Fruit fly (Drosophila melanogaster) whole organism, adult: Measurements from ENCODE around the gene twy.

ENCODE experiments used
- CG11617 ChIP-seq: fragments of 200-800 bp; sonication (Bioruptor generic); optimal IDR thresholded peaks from 2 replicates; lab custom pipeline; 2017; ENCODE audit warnings: mild to moderate bottlenecking, missing biosample characterization, missing genetic modification reagents, missing genetic modification characterization
- CG12768 ChIP-seq: fragments of 200-800 bp; sonication (Bioruptor generic); optimal IDR thresholded peaks from 2 replicates; lab custom pipeline; 2017; ENCODE audit warnings: missing biosample characterization, missing genetic modification characterization, mild to moderate bottlenecking, moderate library complexity, missing genetic modification reagents
- CG14711 ChIP-seq: fragments of 200-800 bp; sonication (Bioruptor generic); optimal IDR thresholded peaks from 2 replicates; lab custom pipeline; 2018; ENCODE audit warnings: missing biosample characterization, mild to moderate bottlenecking, missing genetic modification characterization, moderate library complexity
- CG1620 ChIP-seq: fragments of 200-800 bp; sonication (Bioruptor generic); optimal IDR thresholded peaks from 2 replicates; lab custom pipeline; 2016; ENCODE audit warnings: missing biosample characterization, missing genetic modification characterization
- CG33017 ChIP-seq: fragments of 200-800 bp; sonication (Bioruptor generic); optimal IDR thresholded peaks from 2 replicates; lab custom pipeline; 2018; ENCODE audit warnings: missing biosample characterization, mild to moderate bottlenecking, missing genetic modification characterization, moderate library complexity
- CG5204 ChIP-seq: fragments of 200-800 bp; sonication (Bioruptor generic); optimal IDR thresholded peaks from 2 replicates; lab custom pipeline; 2016; ENCODE audit warnings: missing biosample characterization, missing genetic modification characterization
- CG7045 ChIP-seq: fragments of 200-800 bp; sonication (Bioruptor generic); optimal IDR thresholded peaks from 2 replicates; lab custom pipeline; 2017; ENCODE audit warnings: missing biosample characterization, mild to moderate bottlenecking, missing genetic modification characterization
- CG7101 ChIP-seq: fragments of 200-800 bp; sonication (Bioruptor generic); optimal IDR thresholded peaks from 2 replicates; lab custom pipeline; 2018; ENCODE audit warnings: missing biosample characterization, mild to moderate bottlenecking, missing genetic modification characterization, moderate library complexity
- Clk ChIP-seq: fragments of 200-800 bp; sonication (Bioruptor generic); optimal IDR thresholded peaks from 2 replicates; lab custom pipeline; 2017; ENCODE audit warnings: missing biosample characterization, missing genetic modification characterization
- Crg-1 ChIP-seq: fragments of 200-800 bp; sonication (Bioruptor generic); optimal IDR thresholded peaks from 2 replicates; lab custom pipeline; 2016; ENCODE audit warnings: missing biosample characterization, missing genetic modification characterization
- Hr96 ChIP-seq: fragments of 200-800 bp; sonication (Bioruptor generic); optimal IDR thresholded peaks from 2 replicates; lab custom pipeline; 2016; ENCODE audit warnings: missing biosample characterization, missing genetic modification characterization
- Mnt ChIP-seq: fragments of 200-800 bp; sonication (Bioruptor generic); optimal IDR thresholded peaks from 2 replicates; lab custom pipeline; 2016; ENCODE audit warnings: missing biosample characterization, mild to moderate bottlenecking, missing genetic modification characterization
- bab1 ChIP-seq: fragments of 200-800 bp; sonication (Bioruptor generic); optimal IDR thresholded peaks from 3 replicates; lab custom pipeline; 2019; ENCODE audit warnings: missing biosample characterization, mild to moderate bottlenecking, missing genetic modification characterization, moderate library complexity
- cic ChIP-seq: fragments of 200-800 bp; sonication (Bioruptor generic); optimal IDR thresholded peaks from 2 replicates; lab custom pipeline; 2017; ENCODE audit warnings: missing biosample characterization, mild to moderate bottlenecking, missing genetic modification characterization, moderate library complexity
- cnc ChIP-seq, 2 experiments: fragments of >200 bp; optimal IDR thresholded peaks; 2 replicates each; lab custom pipeline; 2017
- kay ChIP-seq: fragments of 200-800 bp; sonication (Bioruptor generic); peaks from one replicate; lab custom pipeline; 2016; ENCODE audit warnings: missing biosample characterization, missing genetic modification characterization, borderline replicate concordance
- ovo ChIP-seq: fragments of 200-800 bp; sonication (Bioruptor generic); optimal IDR thresholded peaks from 2 replicates; lab custom pipeline; 2016; ENCODE audit warnings: missing biosample characterization, missing genetic modification characterization
- pad ChIP-seq: fragments of 200-800 bp; sonication (Bioruptor generic); optimal IDR thresholded peaks from 3 replicates; lab custom pipeline; 2017; ENCODE audit warnings: missing biosample characterization, missing genetic modification characterization, mild to moderate bottlenecking, moderate library complexity, missing genetic modification reagents
- tj ChIP-seq: fragments of 200-800 bp; sonication (Bioruptor generic); optimal IDR thresholded peaks from 3 replicates; lab custom pipeline; 2017; ENCODE audit warnings: missing biosample characterization, mild to moderate bottlenecking, missing genetic modification characterization, moderate library complexity
- toe ChIP-seq: fragments of 200-800 bp; sonication (Bioruptor generic); optimal IDR thresholded peaks from 2 replicates; lab custom pipeline; 2016; ENCODE audit warnings: missing biosample characterization, missing genetic modification characterization

Gene twy

dm6 chr3L:11828730-11829129 lies 35.6 kb upstream of the twy start, which contains the start of gene CG7264:
CG7264 (plus strand) TSS chr3L:11829030.
- TF ChIP-seq Mnt (GFP tag; lab: Kevin White, UChicago) (no peak), CG14711 (no peak), CG1620 (GFP tag; lab: Kevin White, UChicago) (no peak)

DNA sequence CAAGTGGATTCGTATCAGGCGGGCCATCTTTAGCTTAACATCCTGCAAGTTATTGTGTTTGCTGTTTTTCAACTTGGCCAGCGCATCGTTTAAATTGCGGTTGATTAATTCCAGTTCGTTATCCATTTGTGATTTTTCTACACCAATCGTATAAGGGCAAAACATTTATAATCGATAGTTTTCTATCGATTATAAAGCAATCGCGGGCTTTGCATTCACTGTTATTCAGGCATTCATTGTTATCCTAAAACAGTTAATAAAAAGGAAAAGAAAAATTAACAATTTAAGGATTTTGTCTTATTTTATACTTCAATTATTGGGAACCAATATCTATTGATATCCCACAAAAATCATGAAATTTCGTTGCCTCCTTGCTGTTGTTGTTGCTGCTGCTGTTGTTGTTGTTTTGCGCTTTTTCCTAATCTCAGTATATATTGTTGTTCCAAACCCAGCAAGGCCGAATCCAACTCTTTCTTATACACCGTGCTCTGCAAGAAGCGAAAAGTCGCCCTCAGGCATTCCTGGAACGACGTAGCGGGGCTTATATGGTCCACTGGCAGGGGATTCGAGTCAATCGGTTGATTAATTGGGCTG lies 32.6 kb upstream of the twy start, which contains the start of gene CG32095:
Gene CG32095, minus strand, starts transcription at position 173 of the 594 bp plus-strand sequence.
- TF ChIP-seq bab1 (GFP tag; lab: Kevin White, UChicago) (no peak), kay (GFP tag; lab: Kevin White, UChicago) (no peak), Hr96 (GFP tag; lab: Kevin White, UChicago) (no peak), Clk (GFP tag; lab: Kevin White, UChicago) (no peak), CG7101 (tag; lab: Kevin White, UChicago) (no peak), CG33017 (tag; lab: Kevin White, UChicago) (no peak), toe (GFP tag; lab: Kevin White, UChicago) (no peak), CG14711 (no peak), CG1620 (GFP tag; lab: Kevin White, UChicago) (no peak), CG11617 (no peak), Crg-1 (GFP tag; lab: Kevin White, UChicago) (no peak), pad (GFP tag; lab: Kevin White, UChicago) (no peak), CG12768 (GFP tag; lab: Kevin White, UChicago) (no peak)

DNA sequence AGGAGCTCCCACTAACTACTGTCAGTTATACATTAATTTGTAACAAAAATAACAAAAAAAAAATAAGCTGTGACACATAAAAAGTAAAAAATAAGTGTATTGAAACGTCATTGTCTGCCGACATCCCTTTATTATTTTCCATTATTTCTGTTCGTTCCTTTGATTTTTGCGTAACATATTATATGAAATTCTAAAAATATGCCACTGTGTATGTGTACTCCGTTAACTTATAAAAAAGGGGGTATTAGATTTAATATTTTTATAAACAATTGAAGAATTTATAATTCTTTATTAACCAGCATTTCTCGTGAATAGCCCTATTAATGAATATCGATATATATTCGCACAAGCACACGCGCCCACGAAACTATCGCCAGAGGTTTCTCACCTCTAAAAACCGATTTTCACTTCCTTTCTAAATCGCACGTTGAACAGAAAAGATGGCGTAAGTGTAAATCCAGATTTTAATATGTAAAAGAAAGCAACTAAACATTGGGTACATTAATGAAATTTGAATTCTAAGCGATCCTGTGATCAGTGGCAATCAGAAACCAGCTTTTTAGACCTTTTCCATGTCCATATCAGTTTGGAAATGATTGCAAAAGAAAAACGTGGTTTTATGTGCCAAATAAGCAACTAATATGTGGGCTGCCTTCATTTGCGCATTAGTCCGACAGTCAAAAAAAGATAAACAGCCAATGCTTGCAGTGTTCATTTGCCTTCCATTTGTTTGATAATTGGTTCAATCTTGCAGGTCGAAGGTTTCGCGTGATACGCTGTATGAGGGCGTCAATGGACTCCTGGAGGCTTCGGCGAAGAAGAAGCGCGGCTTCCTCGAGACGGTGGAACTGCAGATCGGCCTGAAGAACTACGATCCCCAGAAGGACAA lies 29.6 kb upstream of the twy start, which contains the start of gene RpL10Ab:
Gene RpL10Ab, plus strand, starts transcription at position 406 of the 889 bp plus-strand sequence.
- TF ChIP-seq pad (GFP tag; lab: Kevin White, UChicago), result peak; percentile 49
- peak; percentile 72 for TF ChIP-seq CG7101 (tag; lab: Kevin White, UChicago)
- TF ChIP-seq toe (GFP tag; lab: Kevin White, UChicago), result peak; percentile 60
- peak; percentile 88 for TF ChIP-seq Mnt (GFP tag; lab: Kevin White, UChicago)
- TF ChIP-seq CG12768 (GFP tag; lab: Kevin White, UChicago), result peak; percentile 38
- TF ChIP-seq bab1 (GFP tag; lab: Kevin White, UChicago), result peak; percentile 72
- no peak for TF ChIP-seq cic (GFP tag; lab: Kevin White, UChicago)
- TF ChIP-seq CG7045, result peak; percentile 15
- TF ChIP-seq CG33017 (tag; lab: Kevin White, UChicago), result peak; percentile 58
- peak; percentile 73 for TF ChIP-seq CG11617
- TF ChIP-seq Clk (GFP tag; lab: Kevin White, UChicago), result no peak
- peak; percentile 51 for TF ChIP-seq ovo (GFP tag; lab: Kevin White, UChicago)
- peak; percentile 77 for TF ChIP-seq CG1620 (GFP tag; lab: Kevin White, UChicago)
- TF ChIP-seq Crg-1 (GFP tag; lab: Kevin White, UChicago), result no peak
- peak; percentile 26 for TF ChIP-seq tj (GFP tag; lab: Kevin White, UChicago)
- no peak for TF ChIP-seq cnc (optimal IDR thresholded peaks at IDR 0.05; lab: Kevin White, UChicago)
- TF ChIP-seq CG14711, result peak; percentile 40
- TF ChIP-seq Hr96 (GFP tag; lab: Kevin White, UChicago), result peak; percentile 50
- TF ChIP-seq kay (GFP tag; lab: Kevin White, UChicago), result peak; percentile 89
- peak; percentile 24 for TF ChIP-seq CG5204 (GFP tag; lab: Kevin White, UChicago)

dm6 chr3L:11821723-11822445 lies 28.8 kb upstream of the twy start, which contains the start of the genes CG11597 and CG5946:
CG11597 (minus strand) TSS chr3L:11822275.
CG5946 (minus strand) TSS chr3L:11822275.
- TF ChIP-seq Crg-1 (GFP tag; lab: Kevin White, UChicago), result no peak
- no peak for TF ChIP-seq Clk (GFP tag; lab: Kevin White, UChicago)
- TF ChIP-seq cnc (optimal IDR thresholded peaks at IDR 0.05; lab: Kevin White, UChicago), result no peak
- TF ChIP-seq ovo (GFP tag; lab: Kevin White, UChicago), result no peak
- TF ChIP-seq kay (GFP tag; lab: Kevin White, UChicago), result no peak
- no peak for TF ChIP-seq Mnt (GFP tag; lab: Kevin White, UChicago)
- no peak for TF ChIP-seq CG5204 (GFP tag; lab: Kevin White, UChicago)
- TF ChIP-seq Hr96 (GFP tag; lab: Kevin White, UChicago), result no peak
- TF ChIP-seq CG7101 (tag; lab: Kevin White, UChicago), result no peak
- no peak for TF ChIP-seq CG12768 (GFP tag; lab: Kevin White, UChicago)
